Worm (Caenorhabditis elegans): ENCODE results near the gene M05D6.1.

- TF ChIP-seq nhr-77 (tag; optimal IDR thresholded peaks at IDR 0.05): no peak
- no peak for TF ChIP-seq skn-1 (tag; optimal IDR thresholded peaks at IDR 0.05)
- TF ChIP-seq mml-1 (tag; optimal IDR thresholded peaks at IDR 0.05): no peak
- TF ChIP-seq fkh-10 (GFP tag; optimal IDR thresholded peaks at IDR 0.05): no peak
- no peak for TF ChIP-seq unc-62 (GFP tag; optimal IDR thresholded peaks at IDR 0.05)
- TF ChIP-seq mdl-1 (tag; optimal IDR thresholded peaks at IDR 0.05): no peak
- TF ChIP-seq nhr-12 (tag; optimal IDR thresholded peaks at IDR 0.05): no peak
- no peak for TF ChIP-seq snpc-4 (tag; optimal IDR thresholded peaks at IDR 0.05)
- TF ChIP-seq ZK546.5 (tag; optimal IDR thresholded peaks at IDR 0.05): no peak
- TF ChIP-seq ceh-28 (tag; optimal IDR thresholded peaks at IDR 0.05): peak; percentile 32
These were observed 17.8 kb downstream of the M05D6.1 start, which contains the start of gene zyg-9 for ce11 chrII:8457438-8457837.

Measured in whole organism, L3 larva.